Worm (Caenorhabditis elegans) whole organism, L1 larva: ENCODE data around the gene thn-5.

ENCODE experiments used
- C04F5.9 ChIP-seq: sonication (generic microtip); optimal IDR thresholded peaks from 2 replicates; lab custom pipeline; 2016; ENCODE audit warnings: missing genetic modification characterization, missing compliant biosample characterization
- C34B4.2 ChIP-seq: sonication (generic microtip); optimal IDR thresholded peaks from 2 replicates; lab custom pipeline; 2017; ENCODE audit warnings: mild to moderate bottlenecking, missing genetic modification characterization, missing compliant biosample characterization
- alr-1 ChIP-seq: fragments of 200-800 bp; sonication (Bioruptor generic); optimal IDR thresholded peaks from 2 replicates; lab custom pipeline; 2018; ENCODE audit warnings: borderline replicate concordance, mild to moderate bottlenecking, missing genetic modification characterization, missing compliant biosample characterization
- blmp-1 ChIP-seq: fragments of 150-350 bp; optimal IDR thresholded peaks from 2 replicates; lab custom pipeline; 2014; ENCODE audit warnings: missing biosample characterization, missing genetic modification characterization
- ceh-8 ChIP-seq: fragments of 200-800 bp; sonication (Bioruptor generic); optimal IDR thresholded peaks from 2 replicates; lab custom pipeline; 2018; ENCODE audit warnings: mild to moderate bottlenecking, missing genetic modification characterization, moderate library complexity, missing compliant biosample characterization
- ceh-82 ChIP-seq, 3 experiments: fragments of 150-350 bp in 1 of 3; sonication (generic microtip) in 2 of 3; optimal IDR thresholded peaks; 2 replicates each; lab custom pipeline; 2014 to 2017; ENCODE audit warnings: missing biosample characterization in 3 of 3, missing genetic modification characterization in 3 of 3
- ceh-88 ChIP-seq: fragments of 200-800 bp; sonication (Bioruptor generic); IDR thresholded peaks from 2 replicates; pipeline ENCODE4 v1.3.6; 2022; ENCODE audit warnings: missing genetic modification characterization, missing compliant biosample characterization
- ces-1 ChIP-seq: fragments of 150-350 bp; optimal IDR thresholded peaks from 2 replicates; lab custom pipeline; 2014; ENCODE audit warnings: missing biosample characterization, missing genetic modification reagents, missing genetic modification characterization
- efl-1 ChIP-seq, 4 experiments: fragments of 150-350 bp; optimal IDR thresholded peaks in 3 of 4; peaks in 1 of 4; 1 replicate in 1 of 4; 2 replicates in 3 of 4; lab custom pipeline; 2014; ENCODE audit warnings: missing biosample characterization in 2 of 4, missing genetic modification characterization in 2 of 4, missing genetic modification reagents in 2 of 4
- efl-3 ChIP-seq: fragments of 200-800 bp; sonication (Bioruptor generic); optimal IDR thresholded peaks from 2 replicates; lab custom pipeline; 2018; ENCODE audit warnings: mild to moderate bottlenecking, missing genetic modification characterization, missing compliant biosample characterization
- egl-13 ChIP-seq: sonication (generic microtip); optimal IDR thresholded peaks from 2 replicates; lab custom pipeline; 2016; ENCODE audit warnings: missing genotype, missing genetic modification reagents, missing genetic modification characterization, missing compliant biosample characterization
- elt-2 ChIP-seq: sonication (generic microtip); optimal IDR thresholded peaks from 2 replicates; lab custom pipeline; 2016; ENCODE audit warnings: missing genetic modification characterization, mild to moderate bottlenecking, inconsistent platforms, missing compliant biosample characterization, missing genetic modification reagents
- elt-3 ChIP-seq, 6 experiments: fragments of 150-350 bp in 1 of 6; sonication (generic microtip); optimal IDR thresholded peaks; 2 replicates each; lab custom pipeline; 2017 to 2018; ENCODE audit warnings: missing biosample characterization in 6 of 6, missing genetic modification characterization in 6 of 6, inconsistent platforms in 1 of 6
- ets-5 ChIP-seq: fragments of 200-800 bp; sonication (Bioruptor generic); IDR thresholded peaks from 2 replicates; pipeline ENCODE4 v1.3.6; 2022; ENCODE audit warnings: missing genetic modification characterization, missing compliant biosample characterization
- fkh-10 ChIP-seq: sonication (generic microtip); optimal IDR thresholded peaks from 2 replicates; lab custom pipeline; 2017; ENCODE audit warnings: missing biosample characterization, missing genetic modification reagents, missing genetic modification characterization
- fkh-4 ChIP-seq: sonication (generic microtip); optimal IDR thresholded peaks from 2 replicates; lab custom pipeline; 2016; ENCODE audit warnings: missing compliant biosample characterization, missing genetic modification characterization, borderline replicate concordance
- fkh-8 ChIP-seq: sonication (generic microtip); optimal IDR thresholded peaks from 2 replicates; lab custom pipeline; 2016; ENCODE audit warnings: mild to moderate bottlenecking, missing genetic modification characterization, missing compliant biosample characterization
- fos-1 ChIP-seq: fragments of 150-350 bp; optimal IDR thresholded peaks from 2 replicates; lab custom pipeline; 2014; ENCODE audit warnings: missing biosample characterization, missing genetic modification characterization
- grh-1 ChIP-seq: fragments of 200-800 bp; sonication (Bioruptor generic); IDR thresholded peaks from 2 replicates; pipeline ENCODE4 v1.3.6; 2022; ENCODE audit warnings: missing genetic modification reagents, missing genetic modification characterization, missing compliant biosample characterization
- isw-1 ChIP-seq: fragments of 200-800 bp; sonication (Bioruptor generic); IDR thresholded peaks from 2 replicates; pipeline ENCODE4 v1.3.6; 2022; ENCODE audit warnings: missing genetic modification characterization, missing compliant biosample characterization
- jun-1 ChIP-seq: fragments of 150-350 bp; optimal IDR thresholded peaks from 2 replicates; lab custom pipeline; 2014; ENCODE audit warnings: missing biosample characterization, missing genetic modification reagents, missing genetic modification characterization
- lin-13 ChIP-seq: fragments of 150-350 bp; optimal IDR thresholded peaks from 2 replicates; lab custom pipeline; 2014; ENCODE audit warnings: missing biosample characterization, missing genetic modification reagents, missing genetic modification characterization
- lin-14 ChIP-seq: fragments of 200-800 bp; sonication (Bioruptor generic); optimal IDR thresholded peaks from 2 replicates; lab custom pipeline; 2018; ENCODE audit warnings: mild to moderate bottlenecking, missing genetic modification characterization, moderate library complexity, missing compliant biosample characterization
- lin-35 ChIP-seq, 2 experiments: fragments of 150-350 bp; optimal IDR thresholded peaks; 2 replicates each; lab custom pipeline; 2014; ENCODE audit warnings: missing biosample characterization in 2 of 2, missing genetic modification characterization in 2 of 2, missing genetic modification reagents in 2 of 2
- lir-3 ChIP-seq: sonication (generic microtip); optimal IDR thresholded peaks from 2 replicates; lab custom pipeline; 2016; ENCODE audit warnings: mild to moderate bottlenecking, missing genetic modification characterization, moderate library complexity, missing compliant biosample characterization; ENCODE audit not compliant: poor library complexity
- mdl-1 ChIP-seq, 2 experiments: fragments of 150-350 bp; optimal IDR thresholded peaks; 2 replicates each; lab custom pipeline; 2014 to 2017; ENCODE audit warnings: missing biosample characterization in 2 of 2, missing genetic modification characterization in 2 of 2, inconsistent platforms in 1 of 2
- mef-2 ChIP-seq: fragments of 150-350 bp; optimal IDR thresholded peaks from 2 replicates; lab custom pipeline; 2014; ENCODE audit warnings: missing biosample characterization, missing genetic modification characterization
- mep-1 ChIP-seq: fragments of 150-350 bp; optimal IDR thresholded peaks from 2 replicates; lab custom pipeline; 2014; ENCODE audit warnings: missing biosample characterization, missing genetic modification characterization
- nhr-11 ChIP-seq: fragments of 150-350 bp; optimal IDR thresholded peaks from 2 replicates; lab custom pipeline; 2014; ENCODE audit warnings: missing biosample characterization, missing genetic modification characterization
- nhr-12 ChIP-seq: sonication (generic microtip); optimal IDR thresholded peaks from 2 replicates; lab custom pipeline; 2017; ENCODE audit warnings: missing biosample characterization, missing genetic modification characterization
- nhr-19 ChIP-seq: fragments of 200-800 bp; sonication (Bioruptor generic); conservative IDR thresholded peaks from 2 replicates; pipeline ENCODE4 v1.3.6; 2022; ENCODE audit warnings: missing genetic modification characterization, missing compliant biosample characterization
- nhr-20 ChIP-seq: sonication (generic microtip); optimal IDR thresholded peaks from 2 replicates; lab custom pipeline; 2016; ENCODE audit warnings: mild to moderate bottlenecking, missing genetic modification characterization, missing compliant biosample characterization
- nhr-28 ChIP-seq: fragments of 150-350 bp; optimal IDR thresholded peaks from 2 replicates; lab custom pipeline; 2014; ENCODE audit warnings: missing biosample characterization, missing genetic modification characterization
- nhr-85 ChIP-seq: sonication (generic microtip); peaks from one replicate; lab custom pipeline; 2016; ENCODE audit warnings: missing genetic modification characterization, inconsistent platforms, missing compliant biosample characterization
- pag-3 ChIP-seq: sonication (generic microtip); optimal IDR thresholded peaks from 2 replicates; lab custom pipeline; 2017; ENCODE audit warnings: missing genetic modification characterization, mild to moderate bottlenecking, missing compliant biosample characterization, antibody characterized with exemption, borderline replicate concordance; ENCODE audit not compliant: insufficient read depth
- pax-3 ChIP-seq: fragments of 200-800 bp; sonication (Bioruptor generic); optimal IDR thresholded peaks from 2 replicates; lab custom pipeline; 2018; ENCODE audit warnings: mild to moderate bottlenecking, missing genetic modification characterization, moderate library complexity, missing compliant biosample characterization
- pqm-1 ChIP-seq: sonication (generic microtip); optimal IDR thresholded peaks from 3 replicates; lab custom pipeline; 2017; ENCODE audit warnings: missing biosample characterization, missing genetic modification characterization
- snpc-4 ChIP-seq: fragments of 150-350 bp; optimal IDR thresholded peaks from 2 replicates; lab custom pipeline; 2014; ENCODE audit warnings: missing biosample characterization, missing genetic modification characterization
- snu-23 ChIP-seq: sonication (generic microtip); optimal IDR thresholded peaks from 2 replicates; lab custom pipeline; 2016; ENCODE audit warnings: missing genetic modification characterization, missing compliant biosample characterization
- sptf-1 ChIP-seq: fragments of 150-350 bp; optimal IDR thresholded peaks from 2 replicates; lab custom pipeline; 2014; ENCODE audit warnings: missing biosample characterization, missing genetic modification characterization
- sup-37 ChIP-seq: fragments of 200-800 bp; sonication (Bioruptor generic); optimal IDR thresholded peaks from 2 replicates; lab custom pipeline; 2018; ENCODE audit warnings: mild to moderate bottlenecking, missing genetic modification characterization, missing compliant biosample characterization
- tlp-1 ChIP-seq: fragments of 150-350 bp; optimal IDR thresholded peaks from 2 replicates; lab custom pipeline; 2014; ENCODE audit warnings: missing biosample characterization, missing genetic modification characterization
- unc-130 ChIP-seq: fragments of 150-350 bp; optimal IDR thresholded peaks from 2 replicates; lab custom pipeline; 2017; ENCODE audit warnings: missing biosample characterization, missing genetic modification characterization, inconsistent platforms
- unc-62 ChIP-seq: fragments of 150-350 bp; optimal IDR thresholded peaks from 2 replicates; lab custom pipeline; 2014; ENCODE audit warnings: missing biosample characterization, missing genetic modification reagents, missing genetic modification characterization
- unc-98 ChIP-seq: fragments of 200-800 bp; sonication (Bioruptor generic); IDR thresholded peaks from 2 replicates; pipeline ENCODE4 v1.3.6; 2022; ENCODE audit warnings: missing genetic modification characterization, missing compliant biosample characterization
- zag-1 ChIP-seq: fragments of 150-350 bp; optimal IDR thresholded peaks from 2 replicates; lab custom pipeline; 2014; ENCODE audit warnings: missing biosample characterization, missing genetic modification characterization
- zip-4 ChIP-seq: fragments of 200-800 bp; sonication (Bioruptor generic); optimal IDR thresholded peaks from 2 replicates; lab custom pipeline; 2018; ENCODE audit warnings: mild to moderate bottlenecking, missing genetic modification characterization, moderate library complexity, missing compliant biosample characterization
- ztf-11 ChIP-seq, 2 experiments: sonication (generic microtip); optimal IDR thresholded peaks; 2 replicates each; lab custom pipeline; 2016 to 2017; ENCODE audit warnings: missing genetic modification characterization in 2 of 2, missing biosample characterization in 1 of 2, missing compliant biosample characterization in 1 of 2
- ztf-4 ChIP-seq: fragments of 150-350 bp; optimal IDR thresholded peaks from 2 replicates; lab custom pipeline; 2014; ENCODE audit warnings: missing biosample characterization, missing genetic modification characterization

The thn-5 gene

ce11 chrIV:5209390-5209789, 21.2 kb upstream of the thn-5 start, which contains the start of the genes Y59E9AL.36 and nbet-1 (continued):
- peak; percentile 39 to 90 (median 68) for TF ChIP-seq ceh-82 (tag; optimal IDR thresholded peaks at IDR 0.05; lab: Kevin White, UChicago)
- no peak for TF ChIP-seq fkh-10 (GFP tag; lab: Kevin White, UChicago)
- TF ChIP-seq C34B4.2 = no peak
- TF ChIP-seq alr-1 (tag; lab: Kevin White, UChicago) = no peak
- peak; percentile 43 for TF ChIP-seq blmp-1 (tag; lab: Kevin White, UChicago)
- peak; percentile 61 for TF ChIP-seq lin-13 (GFP tag; lab: Kevin White, UChicago)
- no peak for TF ChIP-seq pqm-1 (tag; lab: Kevin White, UChicago)
- TF ChIP-seq tlp-1 (tag; lab: Kevin White, UChicago) = no peak
- TF ChIP-seq nhr-28 (tag; lab: Kevin White, UChicago) = no peak
- TF ChIP-seq grh-1 (GFP tag; lab: Robert Waterston, UW) = peak; percentile 65
- peak; percentile 41 for TF ChIP-seq C04F5.9 (tag; lab: Kevin White, UChicago)
- peak; percentile 45 for TF ChIP-seq snpc-4 (tag; lab: Kevin White, UChicago)
- TF ChIP-seq ets-5 = no peak
- peak; percentile 21 for TF ChIP-seq zip-4 (GFP tag; lab: Kevin White, UChicago)
- peak; percentile 55 for TF ChIP-seq fkh-8 (tag; lab: Kevin White, UChicago)
- no peak for TF ChIP-seq sptf-1
- peak in 1 of 2 experiments; percentile 78 for TF ChIP-seq mdl-1 (tag; optimal IDR thresholded peaks at IDR 0.05; lab: Kevin White, UChicago)
- TF ChIP-seq elt-2 = peak; percentile 15
- TF ChIP-seq lin-14 = peak; percentile 73
- TF ChIP-seq pag-3 (tag; lab: Kevin White, UChicago) = no peak
- peak; percentile 89 for TF ChIP-seq unc-130 (tag; lab: Kevin White, UChicago)
- TF ChIP-seq fkh-4 = no peak
- TF ChIP-seq elt-3 (tag; optimal IDR thresholded peaks at IDR 0.05; lab: Kevin White, UChicago) = peak in 2 of 6 experiments; percentile 37 to 40
- peak; percentile 64 for TF ChIP-seq isw-1 (GFP tag; lab: Robert Waterston, UW)
- peak; percentile 86 to 95 for TF ChIP-seq lin-35 (GFP tag; optimal IDR thresholded peaks at IDR 0.05; lab: Kevin White, UChicago)
- TF ChIP-seq nhr-19 (GFP tag; lab: Robert Waterston, UW) = peak; percentile 53
- peak; percentile 84 for TF ChIP-seq snu-23 (GFP tag; lab: Kevin White, UChicago)
- peak; percentile 86 for TF ChIP-seq mep-1 (tag; lab: Kevin White, UChicago)
- TF ChIP-seq mef-2 (tag; lab: Kevin White, UChicago) = no peak
- no peak for TF ChIP-seq ces-1 (GFP tag; lab: Kevin White, UChicago)

DNA sequence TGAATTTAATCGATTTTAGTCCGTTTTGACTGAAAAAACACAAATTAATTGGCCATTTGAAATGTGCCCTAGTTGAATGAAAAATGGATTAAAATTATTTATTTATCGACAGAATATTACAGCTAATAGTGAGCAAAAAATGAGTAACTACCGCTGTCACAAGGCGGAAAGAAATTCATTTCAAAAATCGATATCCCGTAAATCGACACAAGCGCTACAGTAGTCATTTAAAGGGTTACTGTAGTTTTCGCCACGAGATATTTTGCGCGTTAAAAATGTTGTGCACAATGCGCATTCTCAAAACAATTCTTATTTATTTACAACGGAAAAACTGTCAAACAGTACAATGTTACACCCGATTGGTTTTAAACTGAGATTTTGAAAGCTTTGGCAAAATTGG, 20.0 kb upstream of the thn-5 start:
- TF ChIP-seq zag-1 (tag; lab: Kevin White, UChicago) (no peak), nhr-12 (tag; lab: Kevin White, UChicago) (no peak), ceh-88 (GFP tag; lab: Robert Waterston, UW) (no peak), efl-3 (GFP tag; lab: Kevin White, UChicago) (no peak)

DNA sequence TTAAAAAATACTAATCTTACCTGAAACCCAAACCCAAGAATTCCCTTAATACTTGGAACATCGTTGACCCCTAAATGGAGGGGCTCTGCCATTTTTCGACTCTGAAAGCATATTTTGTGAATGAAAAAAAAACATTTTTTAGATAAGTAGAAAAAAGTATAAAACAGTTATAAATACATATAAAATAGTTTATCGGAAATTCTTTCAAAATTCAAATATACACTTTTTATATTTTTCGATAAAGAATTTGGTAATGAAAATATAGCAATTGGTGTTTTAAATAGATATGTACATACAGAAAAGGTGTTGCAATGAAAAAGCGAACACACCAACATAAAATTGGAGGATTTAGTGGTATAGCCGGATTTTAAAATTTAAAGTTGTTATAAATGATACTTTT, 15.5 kb upstream of the thn-5 start, which contains the start of gene Y59E9AL.4:
TSS of gene Y59E9AL.4 (minus strand) at position 101 of the 400 bp plus-strand sequence.
- TF ChIP-seq nhr-85 (tag; lab: Kevin White, UChicago) (no peak), lir-3 (tag; lab: Kevin White, UChicago) (no peak), unc-62 (GFP tag; lab: Kevin White, UChicago) (no peak), ztf-4 (tag; lab: Kevin White, UChicago) (no peak), lin-14 (no peak), mep-1 (tag; lab: Kevin White, UChicago) (no peak), egl-13 (tag; lab: Kevin White, UChicago) (no peak), nhr-20 (no peak), ztf-11 (tag; optimal IDR thresholded peaks at IDR 0.05; lab: Kevin White, UChicago) (no peak), ceh-8 (GFP tag; lab: Kevin White, UChicago) (no peak), isw-1 (GFP tag; lab: Robert Waterston, UW) (no peak), fkh-10 (GFP tag; lab: Kevin White, UChicago) (no peak), sup-37 (no peak), nhr-11 (tag; lab: Kevin White, UChicago) (no peak), lin-13 (GFP tag; lab: Kevin White, UChicago) (no peak), jun-1 (tag; lab: Kevin White, UChicago) (no peak), fos-1 (tag; lab: Kevin White, UChicago) (no peak), efl-1 (optimal IDR thresholded peaks at IDR 0.05; lab: Kevin White, UChicago) (no peak), efl-1 (GFP tag; optimal IDR thresholded peaks at IDR 0.05 in 1 of 2; lab: Kevin White, UChicago) (no peak), pax-3 (no peak), unc-98 (no peak)
